Fruit fly (Drosophila melanogaster): ENCODE data around the gene Indy.

- TF ChIP-seq ovo (GFP tag; optimal IDR thresholded peaks at IDR 0.05): no peak
- no peak for TF ChIP-seq toe (GFP tag; optimal IDR thresholded peaks at IDR 0.05)
- no peak for TF ChIP-seq CG14711 (tag; optimal IDR thresholded peaks at IDR 0.05)
- no peak for TF ChIP-seq bab1 (GFP tag; optimal IDR thresholded peaks at IDR 0.05)
- no peak for TF ChIP-seq CG7101 (tag; optimal IDR thresholded peaks at IDR 0.05)
Measured at dm6 chr3L:18816176-18816575, 29.9 kb downstream of the Indy start.
